Worm (Caenorhabditis elegans) whole organism, midembryonic: Measurements from ENCODE around the gene swd-2.2.

Experiments used
- T22C8.4 ChIP-seq: fragments of 200-800 bp; sonication (Bioruptor generic); IDR thresholded peaks from 2 replicates; pipeline ENCODE4 v1.3.6; 2022; ENCODE audit warnings: missing genetic modification characterization, missing compliant biosample characterization
- med-1 ChIP-seq: sonication (generic microtip); optimal IDR thresholded peaks from 2 replicates; lab custom pipeline; 2017; ENCODE audit warnings: missing genetic modification characterization, mild to moderate bottlenecking, missing compliant biosample characterization, antibody characterized with exemption, missing genetic modification reagents; ENCODE audit not compliant: insufficient read depth
- ref-1 ChIP-seq: fragments of 200-800 bp; sonication (Bioruptor generic); conservative IDR thresholded peaks from 2 replicates; pipeline ENCODE4 v1.3.6; 2022; ENCODE audit warnings: missing genetic modification reagents, missing genetic modification characterization, missing compliant biosample characterization
- tab-1 ChIP-seq: fragments of 200-800 bp; sonication (Bioruptor generic); IDR thresholded peaks from 2 replicates; pipeline ENCODE4 v1.3.6; 2022; ENCODE audit warnings: missing genetic modification characterization, missing compliant biosample characterization
- ztf-23 ChIP-seq: fragments of 200-800 bp; sonication (Bioruptor generic); IDR thresholded peaks from 2 replicates; pipeline ENCODE4 v1.3.6; 2022; ENCODE audit warnings: missing genetic modification reagents, missing genetic modification characterization, missing compliant biosample characterization
- ztf-29 ChIP-seq: fragments of 200-800 bp; sonication (Bioruptor generic); IDR thresholded peaks from 2 replicates; pipeline ENCODE4 v1.3.6; 2022; ENCODE audit warnings: missing genetic modification reagents, missing genetic modification characterization, missing compliant biosample characterization

- TF ChIP-seq ref-1 (GFP tag; lab: Robert Waterston, UW) (no peak), T22C8.4 (no peak), med-1 (GFP tag; lab: Kevin White, UChicago) (no peak), tab-1 (no peak), ztf-23 (GFP tag; lab: Robert Waterston, UW) (no peak), ztf-29 (GFP tag; lab: Robert Waterston, UW) (no peak)
Observed at ce11 chrIV:7800338-7800737, 26.1 kb downstream of the swd-2.2 start.
